Worm (Caenorhabditis elegans) whole organism, L1 larva: ENCODE data around the gene ora-1.
A peak's percentile ranks its signal among the peaks of the same experiment; 100 is the strongest.

Source experiments
- C34B4.2 ChIP-seq: sonication (generic microtip); optimal IDR thresholded peaks from 2 replicates; lab custom pipeline; 2017; ENCODE audit warnings: mild to moderate bottlenecking, missing genetic modification characterization, missing compliant biosample characterization
- Y116A8C.19 ChIP-seq: sonication (generic microtip); optimal IDR thresholded peaks from 2 replicates; lab custom pipeline; 2016; ENCODE audit warnings: missing compliant biosample characterization, missing genetic modification characterization, borderline replicate concordance
- alr-1 ChIP-seq: fragments of 200-800 bp; sonication (Bioruptor generic); optimal IDR thresholded peaks from 2 replicates; lab custom pipeline; 2018; ENCODE audit warnings: borderline replicate concordance, mild to moderate bottlenecking, missing genetic modification characterization, missing compliant biosample characterization
- aly-2 ChIP-seq: fragments of 150-350 bp; optimal IDR thresholded peaks from 2 replicates; lab custom pipeline; 2014; ENCODE audit warnings: missing biosample characterization, missing genetic modification characterization
- ama-1 ChIP-seq: fragments of 150-350 bp; optimal IDR thresholded peaks from 2 replicates; lab custom pipeline; 2014
- blmp-1 ChIP-seq: fragments of 150-350 bp; optimal IDR thresholded peaks from 2 replicates; lab custom pipeline; 2014; ENCODE audit warnings: missing biosample characterization, missing genetic modification characterization
- ceh-63 ChIP-seq: fragments of 200-800 bp; sonication (Bioruptor generic); optimal IDR thresholded peaks from 2 replicates; lab custom pipeline; 2018; ENCODE audit warnings: mild to moderate bottlenecking, missing genetic modification characterization, missing compliant biosample characterization
- ceh-82 ChIP-seq, 3 experiments: fragments of 150-350 bp in 1 of 3; sonication (generic microtip) in 2 of 3; optimal IDR thresholded peaks; 2 replicates each; lab custom pipeline; 2014 to 2017; ENCODE audit warnings: missing biosample characterization in 3 of 3, missing genetic modification characterization in 3 of 3
- ceh-88 ChIP-seq: fragments of 200-800 bp; sonication (Bioruptor generic); IDR thresholded peaks from 2 replicates; pipeline ENCODE4 v1.3.6; 2022; ENCODE audit warnings: missing genetic modification characterization, missing compliant biosample characterization
- ceh-90 ChIP-seq: sonication (generic microtip); optimal IDR thresholded peaks from 2 replicates; lab custom pipeline; 2016; ENCODE audit warnings: missing genetic modification characterization, missing compliant biosample characterization
- dpl-1 ChIP-seq, 3 experiments: fragments of 150-350 bp in 2 of 3; sonication (generic microtip) in 1 of 3; optimal IDR thresholded peaks; 2 replicates each; lab custom pipeline; 2014 to 2017; ENCODE audit warnings: missing biosample characterization in 3 of 3, missing genetic modification characterization in 3 of 3, missing genetic modification reagents in 3 of 3
- efl-1 ChIP-seq, 4 experiments: fragments of 150-350 bp; optimal IDR thresholded peaks in 3 of 4; peaks in 1 of 4; 1 replicate in 1 of 4; 2 replicates in 3 of 4; lab custom pipeline; 2014; ENCODE audit warnings: missing biosample characterization in 2 of 4, missing genetic modification characterization in 2 of 4, missing genetic modification reagents in 2 of 4
- egl-13 ChIP-seq: sonication (generic microtip); optimal IDR thresholded peaks from 2 replicates; lab custom pipeline; 2016; ENCODE audit warnings: missing genotype, missing genetic modification reagents, missing genetic modification characterization, missing compliant biosample characterization
- elt-2 ChIP-seq: sonication (generic microtip); optimal IDR thresholded peaks from 2 replicates; lab custom pipeline; 2016; ENCODE audit warnings: missing genetic modification characterization, mild to moderate bottlenecking, inconsistent platforms, missing compliant biosample characterization, missing genetic modification reagents
- elt-3 ChIP-seq, 6 experiments: fragments of 150-350 bp in 1 of 6; sonication (generic microtip); optimal IDR thresholded peaks; 2 replicates each; lab custom pipeline; 2017 to 2018; ENCODE audit warnings: missing biosample characterization in 6 of 6, missing genetic modification characterization in 6 of 6, inconsistent platforms in 1 of 6
- ets-5 ChIP-seq: fragments of 200-800 bp; sonication (Bioruptor generic); IDR thresholded peaks from 2 replicates; pipeline ENCODE4 v1.3.6; 2022; ENCODE audit warnings: missing genetic modification characterization, missing compliant biosample characterization
- fkh-10 ChIP-seq: sonication (generic microtip); optimal IDR thresholded peaks from 2 replicates; lab custom pipeline; 2017; ENCODE audit warnings: missing biosample characterization, missing genetic modification reagents, missing genetic modification characterization
- grh-1 ChIP-seq: fragments of 200-800 bp; sonication (Bioruptor generic); IDR thresholded peaks from 2 replicates; pipeline ENCODE4 v1.3.6; 2022; ENCODE audit warnings: missing genetic modification reagents, missing genetic modification characterization, missing compliant biosample characterization
- irx-1 ChIP-seq: sonication (generic microtip); optimal IDR thresholded peaks from 2 replicates; lab custom pipeline; 2016; ENCODE audit warnings: missing genetic modification characterization, missing compliant biosample characterization
- isw-1 ChIP-seq: fragments of 200-800 bp; sonication (Bioruptor generic); IDR thresholded peaks from 2 replicates; pipeline ENCODE4 v1.3.6; 2022; ENCODE audit warnings: missing genetic modification characterization, missing compliant biosample characterization
- jun-1 ChIP-seq: fragments of 150-350 bp; optimal IDR thresholded peaks from 2 replicates; lab custom pipeline; 2014; ENCODE audit warnings: missing biosample characterization, missing genetic modification reagents, missing genetic modification characterization
- lin-14 ChIP-seq: fragments of 200-800 bp; sonication (Bioruptor generic); optimal IDR thresholded peaks from 2 replicates; lab custom pipeline; 2018; ENCODE audit warnings: mild to moderate bottlenecking, missing genetic modification characterization, moderate library complexity, missing compliant biosample characterization
- lin-15B ChIP-seq: fragments of 150-350 bp; sonication (generic microtip); optimal IDR thresholded peaks from 3 replicates; lab custom pipeline; 2014; ENCODE audit warnings: missing biosample characterization, missing genetic modification characterization
- lin-35 ChIP-seq, 2 experiments: fragments of 150-350 bp; optimal IDR thresholded peaks; 2 replicates each; lab custom pipeline; 2014; ENCODE audit warnings: missing biosample characterization in 2 of 2, missing genetic modification characterization in 2 of 2, missing genetic modification reagents in 2 of 2
- lsy-2 ChIP-seq, 2 experiments: fragments of 150-350 bp; optimal IDR thresholded peaks; 2 replicates each; lab custom pipeline; 2014; ENCODE audit warnings: missing biosample characterization in 2 of 2, missing genetic modification characterization in 2 of 2
- mdl-1 ChIP-seq, 2 experiments: fragments of 150-350 bp; optimal IDR thresholded peaks; 2 replicates each; lab custom pipeline; 2014 to 2017; ENCODE audit warnings: missing biosample characterization in 2 of 2, missing genetic modification characterization in 2 of 2, inconsistent platforms in 1 of 2
- nhr-11 ChIP-seq: fragments of 150-350 bp; optimal IDR thresholded peaks from 2 replicates; lab custom pipeline; 2014; ENCODE audit warnings: missing biosample characterization, missing genetic modification characterization
- nhr-20 ChIP-seq: sonication (generic microtip); optimal IDR thresholded peaks from 2 replicates; lab custom pipeline; 2016; ENCODE audit warnings: mild to moderate bottlenecking, missing genetic modification characterization, missing compliant biosample characterization
- nhr-237 ChIP-seq: fragments of 150-350 bp; optimal IDR thresholded peaks from 2 replicates; lab custom pipeline; 2014; ENCODE audit warnings: missing biosample characterization, missing genetic modification characterization
- nhr-28 ChIP-seq: fragments of 150-350 bp; optimal IDR thresholded peaks from 2 replicates; lab custom pipeline; 2014; ENCODE audit warnings: missing biosample characterization, missing genetic modification characterization
- nhr-47 ChIP-seq: sonication (generic microtip); optimal IDR thresholded peaks from 2 replicates; lab custom pipeline; 2016; ENCODE audit warnings: mild to moderate bottlenecking, missing genetic modification characterization, moderate library complexity, missing compliant biosample characterization
- nhr-71 ChIP-seq: sonication (generic microtip); optimal IDR thresholded peaks from 2 replicates; lab custom pipeline; 2016; ENCODE audit warnings: mild to moderate bottlenecking, missing genetic modification characterization, moderate library complexity, missing compliant biosample characterization
- nhr-85 ChIP-seq: sonication (generic microtip); peaks from one replicate; lab custom pipeline; 2016; ENCODE audit warnings: missing genetic modification characterization, inconsistent platforms, missing compliant biosample characterization
- nhr-90 ChIP-seq: sonication (generic microtip); optimal IDR thresholded peaks from 2 replicates; lab custom pipeline; 2016; ENCODE audit warnings: mild to moderate bottlenecking, missing genetic modification characterization, missing compliant biosample characterization; ENCODE audit not compliant: poor library complexity
- pax-3 ChIP-seq: fragments of 200-800 bp; sonication (Bioruptor generic); optimal IDR thresholded peaks from 2 replicates; lab custom pipeline; 2018; ENCODE audit warnings: mild to moderate bottlenecking, missing genetic modification characterization, moderate library complexity, missing compliant biosample characterization
- pqm-1 ChIP-seq: sonication (generic microtip); optimal IDR thresholded peaks from 3 replicates; lab custom pipeline; 2017; ENCODE audit warnings: missing biosample characterization, missing genetic modification characterization
- rnt-1 ChIP-seq: sonication (generic microtip); optimal IDR thresholded peaks from 2 replicates; lab custom pipeline; 2016; ENCODE audit warnings: mild to moderate bottlenecking, missing genetic modification characterization, moderate library complexity, missing compliant biosample characterization
- skn-1 ChIP-seq: fragments of 150-350 bp; optimal IDR thresholded peaks from 2 replicates; lab custom pipeline; 2014; ENCODE audit warnings: missing biosample characterization, missing genetic modification characterization
- snu-23 ChIP-seq: sonication (generic microtip); optimal IDR thresholded peaks from 2 replicates; lab custom pipeline; 2016; ENCODE audit warnings: missing genetic modification characterization, missing compliant biosample characterization
- sptf-1 ChIP-seq: fragments of 150-350 bp; optimal IDR thresholded peaks from 2 replicates; lab custom pipeline; 2014; ENCODE audit warnings: missing biosample characterization, missing genetic modification characterization
- sup-37 ChIP-seq: fragments of 200-800 bp; sonication (Bioruptor generic); optimal IDR thresholded peaks from 2 replicates; lab custom pipeline; 2018; ENCODE audit warnings: mild to moderate bottlenecking, missing genetic modification characterization, missing compliant biosample characterization
- unc-98 ChIP-seq: fragments of 200-800 bp; sonication (Bioruptor generic); IDR thresholded peaks from 2 replicates; pipeline ENCODE4 v1.3.6; 2022; ENCODE audit warnings: missing genetic modification characterization, missing compliant biosample characterization
- xbp-1 ChIP-seq: sonication (generic microtip); optimal IDR thresholded peaks from 2 replicates; lab custom pipeline; 2016; ENCODE audit warnings: missing genetic modification characterization, missing compliant biosample characterization
- zag-1 ChIP-seq: fragments of 150-350 bp; optimal IDR thresholded peaks from 2 replicates; lab custom pipeline; 2014; ENCODE audit warnings: missing biosample characterization, missing genetic modification characterization
- zip-4 ChIP-seq: fragments of 200-800 bp; sonication (Bioruptor generic); optimal IDR thresholded peaks from 2 replicates; lab custom pipeline; 2018; ENCODE audit warnings: mild to moderate bottlenecking, missing genetic modification characterization, moderate library complexity, missing compliant biosample characterization

Gene ora-1

ce11 chrIV:7982024-7982576, 4.4 kb downstream of the ora-1 start, which contains the start of gene arf-5:
Gene arf-5, plus strand, starts transcription at chrIV:7982526.
- TF ChIP-seq efl-1 (optimal IDR thresholded peaks at IDR 0.05; lab: Kevin White, UChicago) (peak; percentile 27 to 32), efl-1 (GFP tag; optimal IDR thresholded peaks at IDR 0.05 in 1 of 2; lab: Kevin White, UChicago) (peak; percentile 32 to 37), pax-3 (tag; lab: Kevin White, UChicago) (no peak), mdl-1 (tag; optimal IDR thresholded peaks at IDR 0.05; lab: Kevin White, UChicago) (peak in 1 of 2 experiments; percentile 57), ceh-82 (tag; optimal IDR thresholded peaks at IDR 0.05; lab: Kevin White, UChicago) (peak in 1 of 3 experiments; percentile 25), lin-14 (GFP tag; lab: Kevin White, UChicago) (peak; percentile 35), lsy-2 (tag; optimal IDR thresholded peaks at IDR 0.05; lab: Kevin White, UChicago) (peak; percentile 34 to 55), nhr-47 (tag; lab: Kevin White, UChicago) (peak; percentile 1), blmp-1 (tag; lab: Kevin White, UChicago) (peak; percentile 53), nhr-90 (tag; lab: Kevin White, UChicago) (no peak), zip-4 (GFP tag; lab: Kevin White, UChicago) (no peak), sptf-1 (no peak), snu-23 (GFP tag; lab: Kevin White, UChicago) (peak; percentile 27), isw-1 (GFP tag; lab: Robert Waterston, UW) (no peak), nhr-71 (peak; percentile 20), xbp-1 (tag; lab: Kevin White, UChicago) (peak; percentile 42), pqm-1 (tag; lab: Kevin White, UChicago) (no peak), lin-35 (GFP tag; optimal IDR thresholded peaks at IDR 0.05; lab: Kevin White, UChicago) (peak; percentile 36 to 51), elt-3 (tag; optimal IDR thresholded peaks at IDR 0.05; lab: Kevin White, UChicago) (peak in 1 of 6 experiments; percentile 3), dpl-1 (GFP tag; optimal IDR thresholded peaks at IDR 0.05; lab: Kevin White, UChicago) (peak in 2 of 3 experiments; percentile 11 to 42)
- TF ChIP-seq, all 84 proteins: peak for 13

- peak; percentile 17 for TF ChIP-seq lin-14 (GFP tag; lab: Kevin White, UChicago)
- no peak for TF ChIP-seq ceh-63 (GFP tag; lab: Kevin White, UChicago)
- TF ChIP-seq nhr-85 (tag; lab: Kevin White, UChicago): peak; percentile 78
These were observed 5.3 kb downstream of the ora-1 start for ce11 chrIV:7983021-7983420.

ce11 chrIV:7983728-7984346, 6.1 kb downstream of the ora-1 start:
- TF ChIP-seq rnt-1 (tag; lab: Kevin White, UChicago) (peak; percentile 20), elt-2 (tag; lab: Kevin White, UChicago) (no peak), ceh-90 (tag; lab: Kevin White, UChicago) (no peak), nhr-71 (peak; percentile 14), lin-14 (GFP tag; lab: Kevin White, UChicago) (no peak), pqm-1 (tag; lab: Kevin White, UChicago) (no peak), snu-23 (GFP tag; lab: Kevin White, UChicago) (peak; percentile 4), nhr-85 (tag; lab: Kevin White, UChicago) (peak; percentile 26), egl-13 (tag; lab: Kevin White, UChicago) (no peak), ceh-82 (tag; optimal IDR thresholded peaks at IDR 0.05; lab: Kevin White, UChicago) (no peak), fkh-10 (GFP tag; lab: Kevin White, UChicago) (no peak), skn-1 (tag; lab: Kevin White, UChicago) (no peak), nhr-20 (tag; lab: Kevin White, UChicago) (no peak), sup-37 (GFP tag; lab: Kevin White, UChicago) (no peak), jun-1 (no peak), ets-5 (GFP tag; lab: Robert Waterston, UW) (no peak), blmp-1 (tag; lab: Kevin White, UChicago) (no peak), nhr-90 (tag; lab: Kevin White, UChicago) (peak; percentile 26), lin-15B (tag; lab: Kevin White, UChicago) (no peak), dpl-1 (GFP tag; optimal IDR thresholded peaks at IDR 0.05; lab: Kevin White, UChicago) (no peak), isw-1 (GFP tag; lab: Robert Waterston, UW) (no peak), nhr-237 (tag; lab: Kevin White, UChicago) (no peak), C34B4.2 (tag; lab: Kevin White, UChicago) (no peak), irx-1 (no peak), ceh-88 (GFP tag; lab: Robert Waterston, UW) (no peak), nhr-11 (tag; lab: Kevin White, UChicago) (no peak), zag-1 (tag; lab: Kevin White, UChicago) (no peak), unc-98 (no peak), aly-2 (peak; percentile 50), Y116A8C.19 (no peak), ama-1 (lab: Kevin White, UChicago) (no peak), nhr-28 (no peak), alr-1 (tag; lab: Kevin White, UChicago) (no peak), grh-1 (no peak)
